Worm (Caenorhabditis elegans) whole organism, early embryonic: ENCODE results near the gene R10F2.5.

Source experiments
- B0310.2 ChIP-seq: sonication (generic microtip); optimal IDR thresholded peaks from 2 replicates; lab custom pipeline; 2016; ENCODE audit warnings: mild to moderate bottlenecking, missing genetic modification characterization, missing compliant biosample characterization
- F13C5.2 ChIP-seq: sonication (generic microtip); optimal IDR thresholded peaks from 2 replicates; lab custom pipeline; 2017; ENCODE audit warnings: mild to moderate bottlenecking, missing genetic modification characterization, inconsistent platforms, missing compliant biosample characterization
- aly-1 ChIP-seq: sonication (generic microtip); optimal IDR thresholded peaks from 2 replicates; lab custom pipeline; 2016; ENCODE audit warnings: missing genetic modification characterization, missing compliant biosample characterization
- ama-1 ChIP-seq: fragments of 150-350 bp; optimal IDR thresholded peaks from 2 replicates; lab custom pipeline; 2014
- ceh-36 ChIP-seq: sonication (generic microtip); optimal IDR thresholded peaks from 2 replicates; lab custom pipeline; 2016; ENCODE audit warnings: missing genetic modification characterization, inconsistent platforms, missing compliant biosample characterization
- ets-7 ChIP-seq: sonication (generic microtip); optimal IDR thresholded peaks from 2 replicates; lab custom pipeline; 2016; ENCODE audit warnings: missing genotype, missing genetic modification characterization, missing compliant biosample characterization
- flt-1 ChIP-seq: fragments of 200-800 bp; sonication (Bioruptor generic); IDR thresholded peaks from 2 replicates; pipeline ENCODE4 v1.3.6; 2022; ENCODE audit warnings: missing genetic modification characterization, missing compliant biosample characterization
- hmbx-1 ChIP-seq: sonication (generic microtip); optimal IDR thresholded peaks from 2 replicates; lab custom pipeline; 2016; ENCODE audit warnings: mild to moderate bottlenecking, missing genetic modification characterization, missing compliant biosample characterization

ce11 chrIII:2891443-2891842, 33.1 kb downstream of the R10F2.5 start, which contains the start of gene F56F11.1:
- no peak for TF ChIP-seq ets-7 (tag; lab: Kevin White, UChicago)
- TF ChIP-seq F13C5.2 (tag; lab: Kevin White, UChicago): no peak
- no peak for TF ChIP-seq flt-1 (GFP tag; lab: Robert Waterston, UW)
- TF ChIP-seq hmbx-1 (tag; lab: Kevin White, UChicago): no peak
- no peak for TF ChIP-seq ceh-36
- TF ChIP-seq ama-1 (lab: Kevin White, UChicago): no peak
- no peak for TF ChIP-seq B0310.2
- TF ChIP-seq aly-1 (tag; lab: Kevin White, UChicago): no peak
